Fruit fly (Drosophila melanogaster) whole organism: Measurements from ENCODE around the gene CG10877.

Experiments
- CG8478 ChIP-seq: fragments of >200 bp; optimal IDR thresholded peaks from 2 replicates; lab custom pipeline; 2018; ENCODE audit warnings: inconsistent platforms
- pan ChIP-seq: fragments of >200 bp; optimal IDR thresholded peaks from 2 replicates; lab custom pipeline; 2017
- psq ChIP-seq: fragments of >200 bp; optimal IDR thresholded peaks from 2 replicates; lab custom pipeline; 2017

DNA sequence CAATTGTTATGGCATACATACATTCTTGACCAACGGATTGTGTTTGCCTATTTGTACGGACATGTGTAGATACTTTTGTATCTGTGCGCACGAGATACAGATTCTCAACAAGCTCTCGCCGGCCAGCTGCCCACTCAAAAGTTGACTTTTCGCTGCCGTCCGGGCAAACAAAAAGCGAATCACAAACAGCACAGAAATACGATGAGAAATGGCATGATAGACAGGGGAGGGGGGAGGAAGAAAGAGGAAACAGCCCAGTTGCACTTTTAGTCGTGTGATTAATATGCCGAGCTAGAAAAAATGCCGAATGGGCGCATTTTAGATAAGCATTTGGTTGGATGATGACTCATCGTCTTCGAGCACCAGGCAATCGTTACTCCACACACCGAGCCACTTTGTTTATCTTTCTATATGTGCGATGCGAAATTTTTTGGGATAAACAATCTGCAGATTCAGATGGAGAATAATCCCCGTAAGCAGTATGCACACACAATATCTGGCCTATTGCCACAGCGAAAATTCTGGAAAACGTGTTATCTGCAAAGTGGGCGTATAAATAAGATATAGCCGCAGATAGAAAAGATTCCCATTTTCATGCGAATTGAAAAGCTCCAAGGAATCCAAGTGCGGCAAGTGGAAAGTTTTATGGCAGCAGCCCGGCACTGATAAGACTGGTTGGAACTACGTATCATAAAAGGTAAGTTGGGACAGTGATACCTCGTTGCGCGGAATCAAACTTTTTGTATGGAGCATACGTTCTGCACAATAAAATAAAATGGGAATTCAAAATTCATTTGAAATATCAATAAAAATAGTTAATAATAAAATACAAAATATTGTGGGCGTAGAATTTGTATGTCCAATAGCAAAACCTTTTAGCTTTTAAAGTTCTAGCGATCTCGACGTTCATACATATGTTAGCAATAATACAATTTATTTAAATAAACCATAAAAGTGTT lies 16.9 kb downstream of the CG10877 start:
- no peak for TF ChIP-seq pan (lab: Kevin White, UChicago)
- no peak for TF ChIP-seq psq (lab: Kevin White, UChicago)
- TF ChIP-seq CG8478 (lab: Kevin White, UChicago): no peak
